Fruit fly (Drosophila melanogaster): Measurements from ENCODE around the gene SMC3.

Gene SMC3

DNA sequence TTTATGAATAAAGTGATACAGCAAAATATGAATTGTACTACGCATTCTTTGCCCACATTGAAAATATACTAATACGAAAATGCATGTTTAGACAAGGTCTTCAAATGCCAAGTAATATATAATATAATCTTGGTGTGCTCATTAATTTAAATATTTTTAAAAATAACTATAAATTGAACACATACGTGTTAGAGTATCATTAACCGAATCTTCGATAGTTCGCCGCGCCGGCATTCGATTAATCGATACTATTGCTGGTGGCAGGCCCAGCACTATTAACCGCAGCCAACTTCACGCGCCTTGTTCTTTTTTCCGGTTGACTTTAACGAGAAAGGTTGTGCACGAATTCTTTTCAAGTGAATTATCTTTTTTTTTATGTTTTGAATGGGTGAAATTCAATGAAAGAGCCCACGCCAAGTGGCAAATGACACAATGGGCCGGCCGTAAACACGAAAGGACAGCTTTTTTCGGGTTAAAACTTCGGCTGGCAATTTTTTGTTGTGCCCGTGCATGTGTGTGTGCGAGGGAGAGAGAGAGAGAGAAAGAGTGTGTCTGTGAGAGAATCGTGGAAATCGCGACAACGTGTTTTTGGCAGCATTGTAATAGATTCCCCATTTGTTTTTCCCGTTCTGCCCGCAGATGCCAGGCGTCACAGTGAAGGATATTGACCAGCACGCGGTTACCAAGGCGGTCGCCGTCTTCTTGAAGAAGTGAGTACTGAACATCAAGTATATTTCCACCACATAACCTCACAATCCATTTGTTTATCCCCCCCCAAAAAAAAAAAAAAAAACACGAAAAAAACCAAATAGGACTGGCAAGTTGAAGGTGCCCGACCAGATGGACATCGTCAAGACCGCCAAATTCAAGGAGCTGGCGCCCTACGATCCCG lies 44.6 kb upstream of the SMC3 start, which contains the start of gene RpS19a (continued):
- TF ChIP-seq spab (GFP tag; optimal IDR thresholded peaks at IDR 0.05) (peak; percentile 41), Ets96B (tag; optimal IDR thresholded peaks at IDR 0.05) (peak; percentile 17), CG4318 (GFP tag; optimal IDR thresholded peaks at IDR 0.05) (no peak), CG31627 (GFP tag; optimal IDR thresholded peaks at IDR 0.05) (peak; percentile 1), Gug (GFP tag; IDR thresholded peaks at IDR 0.05) (0 out of 2 replicates have a peak, but pooled peaks have one; percentile 10), salr (GFP tag; optimal IDR thresholded peaks at IDR 0.05) (peak; percentile 12 to 78), CG7368 (GFP tag; optimal IDR thresholded peaks at IDR 0.05) (peak; percentile 73), CG32006 (GFP tag; optimal IDR thresholded peaks at IDR 0.05) (peak; percentile 32), CG8319 (GFP tag; optimal IDR thresholded peaks at IDR 0.05) (peak; percentile 42), CG8632 (GFP tag; optimal IDR thresholded peaks at IDR 0.05) (peak; percentile 56), svp (GFP tag) (peak; percentile 77), CG11294 (GFP tag; IDR thresholded peaks at IDR 0.05) (no peak), lz (GFP tag; optimal IDR thresholded peaks at IDR 0.05) (peak; percentile 71), CG6854 (GFP tag; optimal IDR thresholded peaks at IDR 0.05) (peak; percentile 96), fd85E (GFP tag; optimal IDR thresholded peaks at IDR 0.05) (peak; percentile 58), vri (GFP tag; optimal IDR thresholded peaks at IDR 0.05) (peak; percentile 62), CG6808 (GFP tag; optimal IDR thresholded peaks at IDR 0.05) (peak; percentile 72), CG6163 (GFP tag; IDR thresholded peaks at IDR 0.05) (peak; percentile 83), Hr4 (GFP tag; optimal IDR thresholded peaks at IDR 0.05) (peak; percentile 19)

DNA sequence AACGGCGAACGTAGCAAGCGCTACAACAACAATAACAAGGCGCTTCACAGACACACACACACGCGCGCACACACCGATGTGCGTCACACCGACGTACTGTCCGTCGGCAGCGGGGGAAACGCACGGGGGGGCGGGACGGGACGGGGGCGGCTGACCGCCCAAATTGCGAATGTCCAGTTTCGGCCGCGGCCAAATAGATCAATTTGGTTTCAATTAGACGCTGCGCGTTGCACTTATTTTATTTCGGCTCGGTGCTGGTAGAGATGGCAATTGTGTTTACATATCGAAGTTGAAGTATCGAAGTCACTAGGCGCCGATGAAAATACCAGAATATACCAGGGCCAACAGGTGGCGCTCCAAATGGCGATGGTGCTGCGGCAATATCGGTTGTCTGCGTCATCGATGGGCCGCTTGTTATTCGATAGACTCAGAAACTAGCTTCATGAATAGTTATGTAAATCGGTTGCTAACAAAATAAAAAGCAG lies 43.9 kb upstream of the SMC3 start, which contains the start of gene Rok:
Rok (minus strand) TSS at position 309 of the 485 bp plus-strand sequence.
- TF ChIP-seq CG6808 (GFP tag; optimal IDR thresholded peaks at IDR 0.05), result peak; percentile 8
- no peak for TF ChIP-seq Eip78C (GFP tag)
- TF ChIP-seq CG3032 (tag; optimal IDR thresholded peaks at IDR 0.05), result no peak
- no peak for TF ChIP-seq achi (GFP tag; optimal IDR thresholded peaks at IDR 0.05)
- 0 out of 3 replicates have a peak, but pooled peaks have one; percentile 31 for TF ChIP-seq CG6163 (GFP tag; IDR thresholded peaks at IDR 0.05)
- no peak for TF ChIP-seq Blimp-1 (GFP tag; optimal IDR thresholded peaks at IDR 0.05)
- TF ChIP-seq fd59A (GFP tag; optimal IDR thresholded peaks at IDR 0.05), result no peak
- no peak for TF ChIP-seq Hr4 (GFP tag; optimal IDR thresholded peaks at IDR 0.05)
- TF ChIP-seq fkh (GFP tag; optimal IDR thresholded peaks at IDR 0.05), result peak; percentile 51

DNA sequence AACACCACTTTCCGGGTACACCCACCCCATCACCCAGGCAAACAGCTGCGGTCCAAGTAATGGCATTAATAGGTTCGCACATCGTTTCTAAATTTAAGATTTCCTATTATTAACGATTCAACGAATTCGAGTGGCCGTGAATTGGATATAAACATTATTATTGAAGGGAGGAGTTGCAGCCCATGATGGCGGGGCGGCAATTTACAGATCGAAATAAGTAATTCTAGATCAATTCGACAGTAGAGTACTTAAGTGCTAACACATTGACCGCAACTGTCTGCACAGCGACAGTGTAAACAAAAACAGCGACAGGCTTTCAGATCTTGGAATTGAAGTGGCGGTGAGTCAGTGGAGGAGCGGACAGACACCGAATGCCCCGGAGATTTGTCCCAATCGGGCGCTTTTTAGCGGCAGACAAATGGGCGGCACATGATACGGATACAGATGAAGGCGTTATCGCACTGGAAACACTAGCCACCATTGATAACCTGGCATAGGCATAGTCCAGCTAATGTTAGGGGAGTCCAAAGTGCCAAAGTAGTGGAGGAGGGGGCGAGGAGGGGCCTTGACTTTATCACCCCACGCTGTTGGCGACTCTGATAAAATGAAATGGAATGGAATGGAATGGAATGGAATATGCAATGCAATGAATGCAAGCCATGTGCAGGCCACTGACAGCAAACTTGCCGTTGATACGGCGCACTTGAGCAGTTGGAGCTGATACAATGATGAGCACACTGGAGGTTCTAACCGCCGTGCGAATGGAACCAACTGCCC lies 40.1 kb upstream of the SMC3 start:
- TF ChIP-seq Ets96B (tag; optimal IDR thresholded peaks at IDR 0.05), result peak; percentile 19
- no peak for TF ChIP-seq Smox (GFP tag; optimal IDR thresholded peaks at IDR 0.05)
- no peak for TF ChIP-seq CG1621 (tag; optimal IDR thresholded peaks at IDR 0.05)
- no peak for TF ChIP-seq Blimp-1 (GFP tag; optimal IDR thresholded peaks at IDR 0.05)
- TF ChIP-seq fd59A (GFP tag; optimal IDR thresholded peaks at IDR 0.05), result peak; percentile 17
- peak; percentile 70 for TF ChIP-seq CG6808 (GFP tag; optimal IDR thresholded peaks at IDR 0.05)
- TF ChIP-seq acj6 (GFP tag; optimal IDR thresholded peaks at IDR 0.05), result no peak
- no peak for TF ChIP-seq pdm3 (GFP tag; optimal IDR thresholded peaks at IDR 0.05)
- TF ChIP-seq CG11294 (GFP tag; IDR thresholded peaks at IDR 0.05), result peak; percentile 15; the same call in 1 of the 2 replicates
- TF ChIP-seq topi (GFP tag; optimal IDR thresholded peaks at IDR 0.05), result no peak
- TF ChIP-seq CG11762 (GFP tag; optimal IDR thresholded peaks at IDR 0.05; ENCODE audit: insufficient read depth), result no peak
- no peak for TF ChIP-seq cyc (GFP tag; optimal IDR thresholded peaks at IDR 0.05)
- TF ChIP-seq fkh (GFP tag; optimal IDR thresholded peaks at IDR 0.05), result peak; percentile 58
- no peak for TF ChIP-seq Hr38 (GFP tag; optimal IDR thresholded peaks at IDR 0.05)
- no peak for TF ChIP-seq Eip93F (GFP tag; optimal IDR thresholded peaks at IDR 0.05)
- TF ChIP-seq lz (GFP tag; optimal IDR thresholded peaks at IDR 0.05), result no peak
- TF ChIP-seq dac (GFP tag; optimal IDR thresholded peaks at IDR 0.05), result peak; percentile 48
- no peak for TF ChIP-seq CG3919 (GFP tag; optimal IDR thresholded peaks at IDR 0.05)
- no peak for TF ChIP-seq Ets21C (GFP tag; optimal IDR thresholded peaks at IDR 0.05)
- no peak for TF ChIP-seq CG31627 (GFP tag; optimal IDR thresholded peaks at IDR 0.05)
- TF ChIP-seq Eip78C (GFP tag), result peak; percentile 64
- 0 out of 3 replicates have a peak, but pooled peaks have one; percentile 27 for TF ChIP-seq CG8119 (GFP tag; IDR thresholded peaks at IDR 0.05)
- no peak for TF ChIP-seq ss (GFP tag; optimal IDR thresholded peaks at IDR 0.05)
- TF ChIP-seq CG34406 (GFP tag; optimal IDR thresholded peaks at IDR 0.05), result no peak
- no peak for TF ChIP-seq achi (GFP tag; optimal IDR thresholded peaks at IDR 0.05)
- TF ChIP-seq Lpt (GFP tag; optimal IDR thresholded peaks at IDR 0.05), result no peak
- TF ChIP-seq svp (GFP tag), result no peak
- no peak for TF ChIP-seq CG6854 (GFP tag; optimal IDR thresholded peaks at IDR 0.05)
- TF ChIP-seq CG3032 (tag; optimal IDR thresholded peaks at IDR 0.05), result no peak
- TF ChIP-seq CG9139 (GFP tag; optimal IDR thresholded peaks at IDR 0.05), result no peak
- TF ChIP-seq vri (GFP tag; optimal IDR thresholded peaks at IDR 0.05), result no peak

All from whole organism, prepupa.